Worm (Caenorhabditis elegans) whole organism, L3 larva: ENCODE results near the gene fbxb-95.
A peak's percentile ranks its signal among the peaks of the same experiment; 100 is the strongest.
"Not testable (repeated sequence)": the region's sequence is repeated elsewhere in the genome, so short reads cannot be mapped to it uniquely, and the experiment has no call there.

Source experiments
- R02D3.7 ChIP-seq: fragments of 150-350 bp; optimal IDR thresholded peaks from 2 replicates; lab custom pipeline; 2014; ENCODE audit warnings: missing biosample characterization, missing genetic modification characterization
- ZK546.5 ChIP-seq: sonication (generic microtip); optimal IDR thresholded peaks from 2 replicates; lab custom pipeline; 2017; ENCODE audit warnings: missing biosample characterization, missing genetic modification characterization
- ceh-16 ChIP-seq: sonication (generic microtip); optimal IDR thresholded peaks from 2 replicates; lab custom pipeline; 2017; ENCODE audit warnings: missing biosample characterization, missing genetic modification characterization
- ceh-28 ChIP-seq: fragments of 150-350 bp; optimal IDR thresholded peaks from 2 replicates; lab custom pipeline; 2014; ENCODE audit warnings: missing biosample characterization, missing genetic modification reagents, missing genetic modification characterization
- ceh-82 ChIP-seq: fragments of 150-350 bp; optimal IDR thresholded peaks from 2 replicates; lab custom pipeline; 2014; ENCODE audit warnings: missing biosample characterization, missing genetic modification characterization
- daf-12 ChIP-seq: fragments of 150-350 bp; optimal IDR thresholded peaks from 2 replicates; lab custom pipeline; 2014; ENCODE audit warnings: missing biosample characterization, missing genetic modification reagents, missing genetic modification characterization
- egl-27 ChIP-seq: sonication (generic microtip); optimal IDR thresholded peaks from 4 replicates; lab custom pipeline; 2017; ENCODE audit warnings: missing biosample characterization, missing genetic modification reagents, missing genetic modification characterization
- egl-5 ChIP-seq: fragments of 150-350 bp; optimal IDR thresholded peaks from 2 replicates; lab custom pipeline; 2017; ENCODE audit warnings: missing biosample characterization, missing genetic modification reagents, missing genetic modification characterization, inconsistent platforms
- elt-1 ChIP-seq: fragments of 150-350 bp; optimal IDR thresholded peaks from 2 replicates; lab custom pipeline; 2014; ENCODE audit warnings: missing biosample characterization, missing genetic modification characterization
- elt-2 ChIP-seq: sonication (generic microtip); optimal IDR thresholded peaks from 2 replicates; lab custom pipeline; 2016; ENCODE audit warnings: missing genetic modification reagents, mild to moderate bottlenecking, missing genetic modification characterization, missing compliant biosample characterization
- elt-3 ChIP-seq, 3 experiments: fragments of 150-350 bp in 1 of 3; sonication (generic microtip) in 2 of 3; optimal IDR thresholded peaks; 2 replicates in 2 of 3; 4 replicates in 1 of 3; lab custom pipeline; 2014 to 2017; ENCODE audit warnings: missing biosample characterization in 3 of 3, missing genetic modification characterization in 3 of 3
- fkh-10 ChIP-seq: sonication (generic microtip); optimal IDR thresholded peaks from 2 replicates; lab custom pipeline; 2017; ENCODE audit warnings: missing biosample characterization, missing genetic modification reagents, missing genetic modification characterization
- fkh-2 ChIP-seq: fragments of 150-350 bp; optimal IDR thresholded peaks from 2 replicates; lab custom pipeline; 2014; ENCODE audit warnings: missing biosample characterization, missing genetic modification reagents, missing genetic modification characterization
- fos-1 ChIP-seq: fragments of 150-350 bp; optimal IDR thresholded peaks from 2 replicates; lab custom pipeline; 2014; ENCODE audit warnings: missing biosample characterization, missing genetic modification characterization
- hmg-11 ChIP-seq: sonication (generic microtip); optimal IDR thresholded peaks from 2 replicates; lab custom pipeline; 2016; ENCODE audit warnings: missing genetic modification characterization, missing compliant biosample characterization
- jun-1 ChIP-seq: fragments of 150-350 bp; optimal IDR thresholded peaks from 2 replicates; lab custom pipeline; 2014; ENCODE audit warnings: missing biosample characterization, missing genetic modification reagents, missing genetic modification characterization
- lin-15B ChIP-seq: fragments of 150-350 bp; optimal IDR thresholded peaks from 2 replicates; lab custom pipeline; 2014; ENCODE audit warnings: missing biosample characterization, missing genetic modification characterization
- lsy-12 ChIP-seq: sonication (generic microtip); optimal IDR thresholded peaks from 2 replicates; lab custom pipeline; 2016; ENCODE audit warnings: mild to moderate bottlenecking, missing genetic modification characterization, missing compliant biosample characterization
- mdl-1 ChIP-seq: fragments of 150-350 bp; optimal IDR thresholded peaks from 2 replicates; lab custom pipeline; 2014; ENCODE audit warnings: missing biosample characterization, missing genetic modification characterization
- nfya-1 ChIP-seq: sonication (generic microtip); optimal IDR thresholded peaks from 2 replicates; lab custom pipeline; 2017; ENCODE audit warnings: missing genetic modification characterization, mild to moderate bottlenecking, missing compliant biosample characterization, antibody characterized with exemption, moderate library complexity; ENCODE audit not compliant: insufficient read depth
- nhr-11 ChIP-seq: fragments of 150-350 bp; optimal IDR thresholded peaks from 2 replicates; lab custom pipeline; 2014; ENCODE audit warnings: missing biosample characterization, missing genetic modification characterization
- nhr-12 ChIP-seq: fragments of 150-350 bp; optimal IDR thresholded peaks from 2 replicates; lab custom pipeline; 2014; ENCODE audit warnings: missing biosample characterization, missing genetic modification characterization
- nhr-23 ChIP-seq: fragments of 150-350 bp; optimal IDR thresholded peaks from 2 replicates; lab custom pipeline; 2014; ENCODE audit warnings: missing biosample characterization, missing genetic modification reagents, missing genetic modification characterization
- nhr-237 ChIP-seq: fragments of 150-350 bp; optimal IDR thresholded peaks from 2 replicates; lab custom pipeline; 2014; ENCODE audit warnings: missing biosample characterization, missing genetic modification characterization
- nhr-43 ChIP-seq: sonication (generic microtip); optimal IDR thresholded peaks from 2 replicates; lab custom pipeline; 2016; ENCODE audit warnings: mild to moderate bottlenecking, missing genetic modification characterization, missing compliant biosample characterization; ENCODE audit not compliant: poor library complexity, severe bottlenecking
- nhr-67 ChIP-seq: fragments of 150-350 bp; optimal IDR thresholded peaks from 2 replicates; lab custom pipeline; 2014; ENCODE audit warnings: missing biosample characterization, missing genetic modification characterization
- nhr-76 ChIP-seq: fragments of 150-350 bp; sonication (generic microtip); optimal IDR thresholded peaks from 5 replicates; lab custom pipeline; 2014; ENCODE audit warnings: missing biosample characterization, missing genetic modification characterization
- nhr-77 ChIP-seq: fragments of 150-350 bp; optimal IDR thresholded peaks from 2 replicates; lab custom pipeline; 2014; ENCODE audit warnings: missing biosample characterization, missing genetic modification characterization
- pha-4 ChIP-seq: fragments of 150-350 bp; optimal IDR thresholded peaks from 2 replicates; lab custom pipeline; 2014; ENCODE audit warnings: missing biosample characterization, missing genetic modification reagents, missing genetic modification characterization
- pqm-1 ChIP-seq: fragments of 150-350 bp; optimal IDR thresholded peaks from 2 replicates; lab custom pipeline; 2017; ENCODE audit warnings: missing biosample characterization, missing genetic modification characterization, inconsistent platforms
- skn-1 ChIP-seq: fragments of 150-350 bp; optimal IDR thresholded peaks from 2 replicates; lab custom pipeline; 2014; ENCODE audit warnings: missing biosample characterization, missing genetic modification characterization
- snpc-4 ChIP-seq: fragments of 150-350 bp; optimal IDR thresholded peaks from 2 replicates; lab custom pipeline; 2014; ENCODE audit warnings: missing biosample characterization, missing genetic modification characterization
- zag-1 ChIP-seq: fragments of 150-350 bp; optimal IDR thresholded peaks from 2 replicates; lab custom pipeline; 2014; ENCODE audit warnings: missing biosample characterization, missing genetic modification characterization
- ztf-4 ChIP-seq: fragments of 150-350 bp; optimal IDR thresholded peaks from 2 replicates; lab custom pipeline; 2014; ENCODE audit warnings: missing biosample characterization, missing genetic modification characterization

The fbxb-95 gene

DNA sequence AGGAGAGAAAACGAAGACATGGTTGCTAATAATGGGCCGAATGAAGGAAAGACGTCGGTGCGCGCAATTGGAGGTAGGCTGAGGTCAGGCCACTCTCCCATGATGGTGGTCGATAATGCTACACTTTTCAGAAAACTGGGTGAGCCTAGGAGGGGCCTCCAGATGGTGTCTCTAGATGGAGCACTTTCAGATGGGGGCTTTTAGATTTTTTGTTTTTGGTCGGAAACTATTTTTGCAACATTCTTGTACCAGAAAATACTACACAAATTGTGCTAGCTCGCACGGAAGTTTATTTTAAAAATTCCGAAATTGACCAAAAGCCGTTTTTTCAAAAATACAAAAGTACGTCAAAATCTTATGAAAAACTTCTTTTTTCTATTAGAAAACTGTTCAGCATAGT lies 35.9 kb upstream of the fbxb-95 start, which contains the start of gene fbxb-10:
Gene fbxb-10, minus strand, starts transcription at position 101 of the 400 bp plus-strand sequence.
- TF ChIP-seq snpc-4 (tag; lab: Kevin White, UChicago): no peak
- TF ChIP-seq R02D3.7 (tag; lab: Kevin White, UChicago): no peak
- TF ChIP-seq ZK546.5: no peak
- no peak for TF ChIP-seq elt-2
- TF ChIP-seq pha-4 (tag; lab: Kevin White, UChicago): no peak
- TF ChIP-seq nhr-12 (tag; lab: Kevin White, UChicago): no peak
- TF ChIP-seq nhr-11 (tag; lab: Kevin White, UChicago): no peak
- TF ChIP-seq ceh-82 (tag; lab: Kevin White, UChicago): no peak
- TF ChIP-seq fkh-2: no peak
- no peak for TF ChIP-seq egl-27 (tag; lab: Kevin White, UChicago)

- TF ChIP-seq jun-1 (peak; percentile 85), pha-4 (tag; lab: Kevin White, UChicago) (peak; percentile 89), egl-5 (peak; percentile 53), pqm-1 (tag; lab: Kevin White, UChicago) (peak; percentile 98), mdl-1 (tag; lab: Kevin White, UChicago) (peak; percentile 26), nhr-43 (no peak), skn-1 (peak; percentile 26), nhr-23 (peak; percentile 62), lsy-12 (tag; lab: Kevin White, UChicago) (no peak), daf-12 (no peak), ceh-28 (tag; lab: Kevin White, UChicago) (peak; percentile 79), R02D3.7 (tag; lab: Kevin White, UChicago) (peak; percentile 7), elt-2 (peak; percentile 99), nhr-67 (tag; lab: Kevin White, UChicago) (no peak), nfya-1 (tag; lab: Kevin White, UChicago) (peak; percentile 42), nhr-12 (tag; lab: Kevin White, UChicago) (no peak), hmg-11 (peak; percentile 14), nhr-77 (tag; lab: Kevin White, UChicago) (peak; percentile 31), ztf-4 (no peak), lin-15B (tag; lab: Kevin White, UChicago) (peak; percentile 21)
Observed at ce11 chrII:1819944-1820570, 34.1 kb upstream of the fbxb-95 start, which contains the start of gene fbxc-19. Gene fbxc-19 (plus strand): TSS chrII:1820479.

DNA sequence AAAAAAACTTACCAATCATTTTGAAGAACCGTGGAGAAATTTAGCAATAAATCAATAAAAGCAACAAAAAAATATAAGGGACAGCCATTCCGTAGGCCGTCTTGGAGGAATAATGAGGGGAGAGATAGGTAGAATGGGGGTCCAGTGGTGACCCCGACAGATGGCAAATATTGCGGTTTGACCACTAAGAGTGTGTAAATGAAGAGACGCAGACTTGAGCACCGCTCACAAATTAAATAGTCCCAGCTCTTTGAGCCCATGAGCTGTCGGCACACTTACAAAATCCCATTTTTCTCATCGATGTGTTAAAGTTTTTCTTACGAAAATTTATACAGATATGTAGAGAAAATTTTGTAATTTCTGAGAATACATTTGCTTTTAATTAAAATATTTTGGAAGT lies 33.4 kb upstream of the fbxb-95 start, which contains the start of gene fbxa-3:
Gene fbxa-3, minus strand, starts transcription at position 101 of the 400 bp plus-strand sequence.
- TF ChIP-seq elt-1 (tag; lab: Kevin White, UChicago) (no peak), nhr-237 (tag; lab: Kevin White, UChicago) (no peak), ceh-16 (no peak), nhr-23 (no peak), jun-1 (no peak), nhr-43 (no peak), fos-1 (tag; lab: Kevin White, UChicago) (no peak), nfya-1 (tag; lab: Kevin White, UChicago) (no peak), fkh-10 (no peak), elt-3 (tag; optimal IDR thresholded peaks at IDR 0.05; lab: Kevin White, UChicago) (no peak)
- TF ChIP-seq, all 47 proteins: peak for 0

- peak; percentile 57 for TF ChIP-seq elt-2
Observed at ce11 chrII:1823597-1823996, 30.6 kb upstream of the fbxb-95 start.

ce11 chrII:1824329-1824728 lies 29.9 kb upstream of the fbxb-95 start, which contains the start of gene math-41:
Gene math-41 (plus strand): TSS chrII:1824629.
- not testable (repeated sequence) for TF ChIP-seq zag-1 (tag; lab: Kevin White, UChicago); elt-2; nhr-76 (tag; lab: Kevin White, UChicago)
